Fruit fly (Drosophila melanogaster): Measurements from ENCODE around the gene CG17806.
A peak's percentile ranks its signal among the peaks of the same experiment; 100 is the strongest.

The CG17806 gene

DNA sequence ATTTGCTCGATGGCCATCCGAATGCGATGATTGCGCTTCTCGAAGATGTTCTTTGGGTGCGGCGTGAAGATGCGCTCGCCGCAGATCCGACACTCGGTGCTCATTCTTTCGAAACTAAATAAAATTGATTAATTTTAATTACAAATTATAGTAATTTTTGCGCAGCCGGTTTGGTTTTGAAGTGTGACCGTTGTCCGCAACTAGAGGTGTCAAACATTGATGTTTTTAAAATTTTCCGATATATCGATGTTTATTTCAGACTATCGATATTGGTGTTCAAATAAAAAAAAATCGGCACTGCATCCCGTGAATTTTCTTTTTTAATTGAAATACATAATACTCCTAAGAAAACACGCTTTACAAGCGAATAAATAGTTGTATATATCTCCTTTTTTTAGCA is 6.0 kb upstream of the CG17806 start, which contains the start of gene Odj:
TSS of gene Odj (minus strand) at position 209 of the 400 bp plus-strand sequence.
- TF ChIP-seq CG4496 (GFP tag; IDR thresholded peaks at IDR 0.05) (no peak), CG32121 (GFP tag; IDR thresholded peaks at IDR 0.05) (no peak), EcR (GFP tag; optimal IDR thresholded peaks at IDR 0.05) (no peak), CG15710 (tag; optimal IDR thresholded peaks at IDR 0.05) (no peak), Pif1A (GFP tag; optimal IDR thresholded peaks at IDR 0.05) (no peak), Pif1B (GFP tag; optimal IDR thresholded peaks at IDR 0.05) (no peak), CG13204 (GFP tag; optimal IDR thresholded peaks at IDR 0.05) (no peak), CG9948 (tag; optimal IDR thresholded peaks at IDR 0.05) (no peak), CG12605 (GFP tag; IDR thresholded peaks at IDR 0.05) (no peak), rn (GFP tag; IDR thresholded peaks at IDR 0.05) (no peak), Snoo (tag; optimal IDR thresholded peaks at IDR 0.05) (no peak), CG8159 (tag; optimal IDR thresholded peaks at IDR 0.05) (no peak)

DNA sequence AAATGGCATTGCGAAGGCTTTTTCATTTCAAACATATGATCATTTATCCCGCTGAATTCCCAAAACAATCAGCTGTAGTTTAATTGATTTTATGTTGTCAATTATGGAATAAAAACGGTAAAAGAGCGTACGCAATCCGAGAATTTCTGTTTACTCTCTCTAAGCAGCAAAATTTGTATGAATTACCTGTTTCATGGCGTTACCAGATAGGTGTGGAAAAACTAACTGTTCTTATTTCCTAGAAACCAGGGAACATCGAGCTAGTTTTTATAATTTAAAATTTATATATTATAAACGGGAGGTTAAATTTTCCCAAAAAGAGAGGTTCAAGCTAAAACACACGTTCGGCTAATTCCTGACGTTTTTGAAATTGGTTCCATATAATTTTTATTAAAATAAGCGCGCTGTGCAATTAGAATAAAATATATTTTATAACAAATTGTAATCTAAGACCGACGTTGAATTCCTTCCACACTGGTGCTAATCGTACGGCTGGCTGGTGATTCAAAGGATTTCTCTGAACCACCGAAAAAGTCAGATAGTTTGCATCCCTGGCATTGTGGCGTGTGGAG is 4.1 kb upstream of the CG17806 start, which contains the start of gene CG17801:
TSS of gene CG17801 (minus strand) at position 51 of the 572 bp plus-strand sequence.
- TF ChIP-seq CG12605 (GFP tag; IDR thresholded peaks at IDR 0.05) (no peak), CG10348 (GFP tag; IDR thresholded peaks at IDR 0.05) (no peak), EcR (GFP tag; optimal IDR thresholded peaks at IDR 0.05) (no peak), Snoo (tag; optimal IDR thresholded peaks at IDR 0.05) (no peak), fd96Ca (GFP tag; IDR thresholded peaks at IDR 0.05) (no peak), gl (tag; optimal IDR thresholded peaks at IDR 0.05) (no peak), D1 (tag; optimal IDR thresholded peaks at IDR 0.05) (no peak), CG34367 (tag; optimal IDR thresholded peaks at IDR 0.05) (no peak), CG8159 (tag; optimal IDR thresholded peaks at IDR 0.05) (no peak), CG13204 (GFP tag; optimal IDR thresholded peaks at IDR 0.05) (no peak), CG4496 (GFP tag; IDR thresholded peaks at IDR 0.05) (no peak), Pif1A (GFP tag; optimal IDR thresholded peaks at IDR 0.05) (no peak), CG9948 (tag; optimal IDR thresholded peaks at IDR 0.05) (no peak), CG8301 (tag; optimal IDR thresholded peaks at IDR 0.05) (no peak), Ets98B (GFP tag; IDR thresholded peaks at IDR 0.05) (no peak), CG14655 (GFP tag; optimal IDR thresholded peaks at IDR 0.05) (no peak), rn (GFP tag; IDR thresholded peaks at IDR 0.05) (no peak), CG17806 (tag; optimal IDR thresholded peaks at IDR 0.05) (no peak)

DNA sequence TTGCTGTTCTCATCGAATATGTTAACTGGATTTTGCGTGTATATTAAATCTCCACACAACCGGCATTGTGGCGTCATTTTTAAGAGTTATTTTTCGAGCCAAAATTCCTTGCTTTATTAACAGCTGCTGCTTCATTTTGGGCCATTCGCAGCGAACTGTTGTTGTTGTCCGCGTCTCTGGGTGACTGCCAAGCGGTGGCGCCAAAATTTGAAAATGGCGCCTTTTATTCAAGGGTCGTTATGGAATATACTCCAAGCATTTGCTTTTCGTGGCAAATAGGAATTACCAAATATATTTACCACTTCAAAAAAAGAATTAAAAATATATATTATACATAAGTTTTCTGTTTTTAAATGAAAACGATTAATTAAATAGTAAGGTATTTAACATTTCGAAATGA is 2.0 kb upstream of the CG17806 start, which contains the start of gene Nnk:
TSS of gene Nnk (minus strand) at position 158 of the 400 bp plus-strand sequence.
- no peak for TF ChIP-seq rn (GFP tag; IDR thresholded peaks at IDR 0.05)
- TF ChIP-seq D1 (tag; optimal IDR thresholded peaks at IDR 0.05), result no peak
- no peak for TF ChIP-seq Pif1A (GFP tag; optimal IDR thresholded peaks at IDR 0.05)
- no peak for TF ChIP-seq CG15710 (tag; optimal IDR thresholded peaks at IDR 0.05)
- TF ChIP-seq CG9948 (tag; optimal IDR thresholded peaks at IDR 0.05), result no peak
- no peak for TF ChIP-seq Ets98B (GFP tag; IDR thresholded peaks at IDR 0.05)
- no peak for TF ChIP-seq CG10348 (GFP tag; IDR thresholded peaks at IDR 0.05)
- TF ChIP-seq gl (tag; optimal IDR thresholded peaks at IDR 0.05), result no peak
- TF ChIP-seq CG12605 (GFP tag; IDR thresholded peaks at IDR 0.05), result no peak
- TF ChIP-seq CG4496 (GFP tag; IDR thresholded peaks at IDR 0.05), result no peak
- TF ChIP-seq CG32121 (GFP tag; IDR thresholded peaks at IDR 0.05), result no peak
- no peak for TF ChIP-seq CG17806 (tag; optimal IDR thresholded peaks at IDR 0.05)
- TF ChIP-seq Pif1B (GFP tag; optimal IDR thresholded peaks at IDR 0.05), result no peak
- TF ChIP-seq CG34367 (tag; optimal IDR thresholded peaks at IDR 0.05), result no peak
- no peak for TF ChIP-seq CG8301 (tag; optimal IDR thresholded peaks at IDR 0.05)
- TF ChIP-seq CG14655 (GFP tag; optimal IDR thresholded peaks at IDR 0.05), result no peak
- TF ChIP-seq EcR (GFP tag; optimal IDR thresholded peaks at IDR 0.05), result no peak
- no peak for TF ChIP-seq CG8159 (tag; optimal IDR thresholded peaks at IDR 0.05)

DNA sequence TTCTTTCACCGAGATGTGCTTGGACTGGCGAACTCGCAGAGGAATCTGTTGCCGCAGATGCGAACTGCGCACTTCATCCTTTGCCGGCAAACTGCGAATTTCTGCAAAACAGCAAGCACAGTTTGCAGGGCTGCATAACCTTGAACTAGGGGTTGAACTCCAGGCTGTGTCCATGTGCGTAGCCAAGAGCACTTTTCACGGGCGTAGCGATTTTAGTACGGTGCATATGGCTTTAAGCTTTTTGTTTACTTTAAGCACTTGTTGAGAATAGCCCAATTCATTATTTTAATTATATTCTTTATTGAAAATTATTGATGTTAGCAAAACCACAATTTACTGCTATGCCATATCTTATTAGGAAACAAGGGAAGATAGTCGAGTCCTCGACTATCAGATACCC is 1.8 kb downstream of the CG17806 start, which contains the start of gene CG17803:
TSS of gene CG17803 (minus strand) at position 249 of the 400 bp plus-strand sequence.
- TF ChIP-seq CG4496 (GFP tag; IDR thresholded peaks at IDR 0.05), result no peak
- TF ChIP-seq EcR (GFP tag; optimal IDR thresholded peaks at IDR 0.05), result peak; percentile 38

DNA sequence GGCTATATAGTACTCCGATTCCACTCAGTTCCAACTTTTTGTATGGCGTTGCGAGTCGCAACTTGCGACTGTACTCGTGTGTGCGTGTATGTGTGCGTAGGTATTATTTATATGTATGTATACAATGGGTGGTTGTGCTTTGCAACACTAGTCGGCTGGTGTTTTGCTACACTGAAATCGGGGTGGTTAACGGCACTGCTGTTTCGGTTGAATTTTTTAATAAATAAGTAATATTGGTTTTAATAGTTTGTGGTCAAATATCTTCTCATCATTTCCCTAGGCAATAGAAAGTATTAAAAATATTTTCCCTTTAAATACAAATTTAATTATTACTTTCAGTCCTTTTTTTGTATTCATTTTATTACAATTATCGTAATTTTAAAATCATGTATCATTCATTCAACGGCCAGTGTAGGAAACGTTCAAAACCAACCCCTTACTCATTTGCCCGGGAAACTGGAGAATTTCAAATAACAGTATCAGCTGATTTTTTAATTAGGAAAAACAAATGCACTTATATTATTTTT is 4.8 kb downstream of the CG17806 start, which contains the start of gene CG7379:
TSS of gene CG7379 (minus strand) at position 94 of the 527 bp plus-strand sequence.
- TF ChIP-seq CG8301 (tag; optimal IDR thresholded peaks at IDR 0.05) (no peak), Pif1B (GFP tag; optimal IDR thresholded peaks at IDR 0.05) (peak; percentile 77), CG9948 (tag; optimal IDR thresholded peaks at IDR 0.05) (peak; percentile 26), Ets98B (GFP tag; IDR thresholded peaks at IDR 0.05) (peak; percentile 56; the same call in 1 of the 2 replicates), Pif1A (GFP tag; optimal IDR thresholded peaks at IDR 0.05) (no peak), CG4496 (GFP tag; IDR thresholded peaks at IDR 0.05) (peak; percentile 77), gl (tag; optimal IDR thresholded peaks at IDR 0.05) (peak; percentile 16), rn (GFP tag; IDR thresholded peaks at IDR 0.05) (peak; percentile 47; the same call in 1 of the 2 replicates), CG17806 (tag; optimal IDR thresholded peaks at IDR 0.05) (peak; percentile 71), CG13204 (GFP tag; optimal IDR thresholded peaks at IDR 0.05) (no peak), CG10348 (GFP tag; IDR thresholded peaks at IDR 0.05) (no peak), Snoo (tag; optimal IDR thresholded peaks at IDR 0.05) (peak; percentile 82), EcR (GFP tag; optimal IDR thresholded peaks at IDR 0.05) (no peak), CG15710 (tag; optimal IDR thresholded peaks at IDR 0.05) (peak; percentile 68), D1 (tag; optimal IDR thresholded peaks at IDR 0.05) (no peak), CG34367 (tag; optimal IDR thresholded peaks at IDR 0.05) (peak; percentile 52), CG32121 (GFP tag; IDR thresholded peaks at IDR 0.05) (0 out of 2 replicates have a peak, but pooled peaks have one; percentile 39), CG8159 (tag; optimal IDR thresholded peaks at IDR 0.05) (peak; percentile 59), CG14655 (GFP tag; optimal IDR thresholded peaks at IDR 0.05) (no peak), CG12605 (GFP tag; IDR thresholded peaks at IDR 0.05) (no peak), fd96Ca (GFP tag; IDR thresholded peaks at IDR 0.05) (peak; percentile 49; the same call in 2 of the 3 replicates)
